Fruit fly (Drosophila melanogaster) whole organism: ENCODE data around the gene CG3597.

Source experiments
- CG8478 ChIP-seq: fragments of >200 bp; optimal IDR thresholded peaks from 2 replicates; lab custom pipeline; 2018; ENCODE audit warnings: inconsistent platforms
- Dll ChIP-seq: fragments of >200 bp; optimal IDR thresholded peaks from 2 replicates; lab custom pipeline; 2017
- EcR ChIP-seq, 2 experiments: fragments of >200 bp; optimal IDR thresholded peaks; 2 replicates each; lab custom pipeline; 2017; ENCODE audit warnings: missing biosample characterization in 2 of 2, missing genetic modification characterization in 2 of 2, missing genetic modification reagents in 2 of 2
- pan ChIP-seq: fragments of >200 bp; optimal IDR thresholded peaks from 2 replicates; lab custom pipeline; 2017
- psq ChIP-seq: fragments of >200 bp; optimal IDR thresholded peaks from 2 replicates; lab custom pipeline; 2017

DNA sequence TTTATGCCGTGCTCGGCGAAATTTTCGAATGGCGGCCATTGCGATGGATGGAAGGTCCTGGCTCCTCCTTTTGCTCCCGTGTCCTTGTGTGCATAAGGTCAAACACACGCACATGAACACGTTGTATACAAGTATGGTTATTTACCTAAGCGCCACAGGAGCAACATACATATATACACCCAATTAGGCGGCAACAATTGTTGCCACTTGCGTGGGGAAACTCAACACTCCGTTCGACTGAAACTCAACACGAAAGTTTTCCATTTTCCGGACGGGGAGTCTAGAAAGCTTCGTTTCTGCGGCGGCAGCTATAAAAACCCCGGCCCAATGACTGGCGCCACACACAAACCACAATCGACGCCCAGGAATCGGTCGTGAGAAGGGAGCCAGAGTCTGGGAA is 20.0 kb upstream of the CG3597 start, which contains the start of gene CG46448:
- TF ChIP-seq CG8478 (no peak), psq (lab: Kevin White, UChicago) (no peak), pan (lab: Kevin White, UChicago) (no peak), Dll (lab: Kevin White, UChicago) (no peak), EcR (GFP tag; optimal IDR thresholded peaks at IDR 0.05; lab: Kevin White, UChicago) (no peak)
